Worm (Caenorhabditis elegans): ENCODE results near the gene prx-13.

Gene prx-13

ce11 chrII:7289923-7290476 is 38.2 kb upstream of the prx-13 start, which contains the start of gene C30G12.2:
Gene C30G12.2, plus strand, starts transcription at chrII:7290426.
- peak; percentile 85 for TF ChIP-seq elt-2 (tag; optimal IDR thresholded peaks at IDR 0.05)
- TF ChIP-seq nhr-11 (tag; optimal IDR thresholded peaks at IDR 0.05), result no peak
- TF ChIP-seq pqm-1 (tag; optimal IDR thresholded peaks at IDR 0.05), result peak; percentile 92

ce11 chrII:7287709-7288108 is 35.9 kb upstream of the prx-13 start:
- TF ChIP-seq tbx-2 (tag; optimal IDR thresholded peaks at IDR 0.05), result no peak
- TF ChIP-seq fkh-2 (tag; optimal IDR thresholded peaks at IDR 0.05), result no peak
- no peak for TF ChIP-seq nhr-237 (tag; optimal IDR thresholded peaks at IDR 0.05)
- TF ChIP-seq mml-1 (tag; optimal IDR thresholded peaks at IDR 0.05), result no peak
- TF ChIP-seq nhr-76 (tag; optimal IDR thresholded peaks at IDR 0.05), result no peak
- peak; percentile 49 to 57 (median 50) for TF ChIP-seq elt-3 (tag; optimal IDR thresholded peaks at IDR 0.05)
- no peak for TF ChIP-seq fos-1 (tag; optimal IDR thresholded peaks at IDR 0.05)
- no peak for TF ChIP-seq sea-2 (GFP tag; optimal IDR thresholded peaks at IDR 0.05)
- no peak for TF ChIP-seq daf-12 (tag; optimal IDR thresholded peaks at IDR 0.05)
- TF ChIP-seq lin-15B (tag; optimal IDR thresholded peaks at IDR 0.05), result no peak
- TF ChIP-seq nhr-67 (tag; optimal IDR thresholded peaks at IDR 0.05), result no peak
- TF ChIP-seq lin-39 (tag; optimal IDR thresholded peaks at IDR 0.05), result no peak
- TF ChIP-seq nhr-77 (tag; optimal IDR thresholded peaks at IDR 0.05), result no peak
- no peak for TF ChIP-seq fkh-10 (GFP tag; optimal IDR thresholded peaks at IDR 0.05)
- no peak for TF ChIP-seq ceh-82 (tag; optimal IDR thresholded peaks at IDR 0.05)
- TF ChIP-seq nhr-12 (tag; optimal IDR thresholded peaks at IDR 0.05), result no peak
- peak; percentile 37 for TF ChIP-seq lsy-12 (tag; optimal IDR thresholded peaks at IDR 0.05)
- TF ChIP-seq jun-1 (tag; optimal IDR thresholded peaks at IDR 0.05), result no peak
- no peak for TF ChIP-seq R02D3.7 (tag; optimal IDR thresholded peaks at IDR 0.05)
- no peak for TF ChIP-seq skn-1 (tag; optimal IDR thresholded peaks at IDR 0.05)
- TF ChIP-seq hmg-11 (tag; optimal IDR thresholded peaks at IDR 0.05), result no peak
- TF ChIP-seq aly-2 (tag; optimal IDR thresholded peaks at IDR 0.05), result no peak
- peak; percentile 68 for TF ChIP-seq nhr-25 (tag; optimal IDR thresholded peaks at IDR 0.05)
- TF ChIP-seq nhr-23 (tag; optimal IDR thresholded peaks at IDR 0.05), result peak; percentile 96
- TF ChIP-seq unc-39 (tag; optimal IDR thresholded peaks at IDR 0.05), result no peak
- TF ChIP-seq ceh-16 (tag; optimal IDR thresholded peaks at IDR 0.05), result no peak
- no peak for TF ChIP-seq nhr-28 (tag; optimal IDR thresholded peaks at IDR 0.05)
- TF ChIP-seq pqm-1 (tag; optimal IDR thresholded peaks at IDR 0.05), result no peak
- no peak for TF ChIP-seq ama-1 (optimal IDR thresholded peaks at IDR 0.05)
- TF ChIP-seq elt-2 (tag; optimal IDR thresholded peaks at IDR 0.05), result peak; percentile 41
- TF ChIP-seq ceh-28 (tag; optimal IDR thresholded peaks at IDR 0.05), result no peak
- no peak for TF ChIP-seq ceh-9 (tag; optimal IDR thresholded peaks at IDR 0.05)
- no peak for TF ChIP-seq ZK546.5 (tag; optimal IDR thresholded peaks at IDR 0.05)
- no peak for TF ChIP-seq nhr-11 (tag; optimal IDR thresholded peaks at IDR 0.05)
- peak; percentile 64 for TF ChIP-seq unc-62 (GFP tag; optimal IDR thresholded peaks at IDR 0.05)
- no peak for TF ChIP-seq egl-5 (tag; optimal IDR thresholded peaks at IDR 0.05)
- no peak for TF ChIP-seq eor-1 (tag; optimal IDR thresholded peaks at IDR 0.05)
- TF ChIP-seq snpc-4 (tag; optimal IDR thresholded peaks at IDR 0.05), result no peak
- peak; percentile 75 for TF ChIP-seq nhr-43 (tag; optimal IDR thresholded peaks at IDR 0.05; ENCODE audit: poor library complexity, severe bottlenecking)
- no peak for TF ChIP-seq ztf-4 (tag; optimal IDR thresholded peaks at IDR 0.05)
- peak; percentile 6 for TF ChIP-seq pha-4 (tag; optimal IDR thresholded peaks at IDR 0.05)

ce11 chrII:7287140-7287539 is 35.3 kb upstream of the prx-13 start:
- TF ChIP-seq hmg-11 (tag; optimal IDR thresholded peaks at IDR 0.05), result no peak
- no peak for TF ChIP-seq nhr-28 (tag; optimal IDR thresholded peaks at IDR 0.05)
- peak; percentile 49 for TF ChIP-seq elt-2 (tag; optimal IDR thresholded peaks at IDR 0.05)
- TF ChIP-seq nhr-12 (tag; optimal IDR thresholded peaks at IDR 0.05), result no peak
- no peak for TF ChIP-seq ceh-28 (tag; optimal IDR thresholded peaks at IDR 0.05)
- TF ChIP-seq nhr-23 (tag; optimal IDR thresholded peaks at IDR 0.05), result no peak
- peak; percentile 6 for TF ChIP-seq nhr-43 (tag; optimal IDR thresholded peaks at IDR 0.05; ENCODE audit: poor library complexity, severe bottlenecking)
- no peak for TF ChIP-seq eor-1 (tag; optimal IDR thresholded peaks at IDR 0.05)
- no peak for TF ChIP-seq unc-62 (GFP tag; optimal IDR thresholded peaks at IDR 0.05)

All from whole organism, L3 larva.